Worm (Caenorhabditis elegans): ENCODE results near the gene irld-3.

DNA sequence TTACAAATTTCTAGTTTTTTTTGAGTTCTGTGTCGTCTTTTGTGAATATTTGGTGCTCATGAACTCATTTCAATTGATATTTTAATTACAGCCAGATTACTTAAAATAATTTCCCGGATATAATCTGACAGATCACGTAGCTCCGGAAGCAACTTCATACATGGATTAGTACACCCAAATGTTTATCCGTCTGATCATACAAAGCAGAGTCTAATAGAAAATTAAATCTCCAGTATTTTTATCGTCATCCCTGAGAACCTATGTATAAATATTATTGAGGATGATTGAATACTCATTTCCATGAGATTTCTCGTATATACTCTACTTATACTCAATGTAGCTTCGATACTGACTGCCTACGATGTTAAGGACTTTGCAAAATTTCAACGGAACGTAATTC is 13.5 kb downstream of the irld-3 start, which contains the start of gene Y73C8C.12:
- no peak for TF ChIP-seq zip-5 (tag; optimal IDR thresholded peaks at IDR 0.05)
- TF ChIP-seq ceh-31 (tag; optimal IDR thresholded peaks at IDR 0.05) = no peak
- no peak for TF ChIP-seq nhr-11 (tag; optimal IDR thresholded peaks at IDR 0.05)
- no peak for TF ChIP-seq unc-3 (GFP tag; conservative IDR thresholded peaks at IDR 0.05)
- no peak for TF ChIP-seq unc-3 (tag; optimal IDR thresholded peaks at IDR 0.05)
